Worm (Caenorhabditis elegans) whole organism, late embryonic: ENCODE measurements around the gene nhr-216.

Experiments used
- C38D4.7 ChIP-seq: fragments of 200-800 bp; sonication (Bioruptor generic); optimal IDR thresholded peaks from 2 replicates; lab custom pipeline; 2018; ENCODE audit warnings: mild to moderate bottlenecking, missing genetic modification characterization, moderate library complexity, missing compliant biosample characterization
- F13H6.1 ChIP-seq: sonication (generic microtip); optimal IDR thresholded peaks from 2 replicates; lab custom pipeline; 2016; ENCODE audit warnings: missing genetic modification characterization, missing compliant biosample characterization
- K09A11.1 ChIP-seq: sonication (generic microtip); optimal IDR thresholded peaks from 2 replicates; lab custom pipeline; 2017; ENCODE audit warnings: antibody characterized with exemption, mild to moderate bottlenecking, missing genetic modification characterization, missing compliant biosample characterization; ENCODE audit not compliant: insufficient read depth
- T23F11.4 ChIP-seq: fragments of 200-800 bp; sonication (Bioruptor generic); optimal IDR thresholded peaks from 2 replicates; lab custom pipeline; 2018; ENCODE audit warnings: mild to moderate bottlenecking, missing genetic modification characterization, missing compliant biosample characterization
- Y22D7AL.16 ChIP-seq: sonication (generic microtip); optimal IDR thresholded peaks from 2 replicates; lab custom pipeline; 2016; ENCODE audit warnings: missing genetic modification characterization, missing compliant biosample characterization
- ceh-14 ChIP-seq: sonication (generic microtip); optimal IDR thresholded peaks from 2 replicates; lab custom pipeline; 2016; ENCODE audit warnings: missing genotype, missing genetic modification characterization, missing compliant biosample characterization
- ceh-19 ChIP-seq: fragments of 200-800 bp; sonication (Bioruptor generic); optimal IDR thresholded peaks from 2 replicates; lab custom pipeline; 2018; ENCODE audit warnings: mild to moderate bottlenecking, missing genetic modification characterization, missing compliant biosample characterization
- ceh-2 ChIP-seq: sonication (generic microtip); optimal IDR thresholded peaks from 2 replicates; lab custom pipeline; 2016; ENCODE audit warnings: missing genotype, missing genetic modification characterization, missing compliant biosample characterization
- ceh-22 ChIP-seq: sonication (generic microtip); optimal IDR thresholded peaks from 2 replicates; lab custom pipeline; 2017; ENCODE audit warnings: missing biosample characterization, missing genetic modification characterization
- ceh-24 ChIP-seq: sonication (generic microtip); optimal IDR thresholded peaks from 2 replicates; lab custom pipeline; 2016; ENCODE audit warnings: mild to moderate bottlenecking, missing genetic modification characterization, missing compliant biosample characterization
- ceh-30 ChIP-seq: fragments of 150-350 bp; optimal IDR thresholded peaks from 2 replicates; lab custom pipeline; 2014; ENCODE audit warnings: missing biosample characterization, missing genetic modification characterization
- ceh-45 ChIP-seq: fragments of 200-800 bp; sonication (Bioruptor generic); IDR thresholded peaks from 2 replicates; pipeline ENCODE4 v1.3.6; 2022; ENCODE audit warnings: missing genetic modification reagents, missing genetic modification characterization, missing compliant biosample characterization
- ceh-48 ChIP-seq: sonication (generic microtip); optimal IDR thresholded peaks from 2 replicates; lab custom pipeline; 2016; ENCODE audit warnings: missing genetic modification characterization, inconsistent platforms, missing compliant biosample characterization
- ceh-9 ChIP-seq: sonication (generic microtip); optimal IDR thresholded peaks from 2 replicates; lab custom pipeline; 2016; ENCODE audit warnings: mild to moderate bottlenecking, missing genetic modification characterization, inconsistent platforms, missing compliant biosample characterization
- che-1 ChIP-seq: sonication (generic microtip); optimal IDR thresholded peaks from 2 replicates; lab custom pipeline; 2016; ENCODE audit warnings: mild to moderate bottlenecking, missing genetic modification characterization, missing compliant biosample characterization
- dmd-4 ChIP-seq: sonication (generic microtip); optimal IDR thresholded peaks from 2 replicates; lab custom pipeline; 2016; ENCODE audit warnings: borderline replicate concordance, missing genetic modification characterization, missing compliant biosample characterization
- elt-2 ChIP-seq: sonication (generic microtip); optimal IDR thresholded peaks from 2 replicates; lab custom pipeline; 2016; ENCODE audit warnings: missing genetic modification reagents, missing genetic modification characterization, missing compliant biosample characterization
- elt-4 ChIP-seq: sonication (generic microtip); optimal IDR thresholded peaks from 2 replicates; lab custom pipeline; 2016; ENCODE audit warnings: missing genetic modification characterization, missing compliant biosample characterization
- ets-4 ChIP-seq: sonication (generic microtip); optimal IDR thresholded peaks from 2 replicates; lab custom pipeline; 2016; ENCODE audit warnings: missing genetic modification characterization, missing compliant biosample characterization
- fax-1 ChIP-seq: sonication (generic microtip); optimal IDR thresholded peaks from 2 replicates; lab custom pipeline; 2016; ENCODE audit warnings: missing genotype, missing genetic modification characterization, missing compliant biosample characterization
- fkh-6 ChIP-seq: sonication (generic microtip); optimal IDR thresholded peaks from 2 replicates; lab custom pipeline; 2016; ENCODE audit warnings: missing genetic modification characterization, missing compliant biosample characterization
- hlh-13 ChIP-seq: fragments of 200-800 bp; sonication (Bioruptor generic); optimal IDR thresholded peaks from 2 replicates; lab custom pipeline; 2018; ENCODE audit warnings: mild to moderate bottlenecking, missing genetic modification characterization, missing compliant biosample characterization
- hlh-15 ChIP-seq: sonication (generic microtip); optimal IDR thresholded peaks from 2 replicates; lab custom pipeline; 2016; ENCODE audit warnings: missing genetic modification characterization, missing compliant biosample characterization
- hlh-8 ChIP-seq: sonication (generic microtip); optimal IDR thresholded peaks from 2 replicates; lab custom pipeline; 2016; ENCODE audit warnings: missing genotype, missing genetic modification characterization, missing compliant biosample characterization
- mec-3 ChIP-seq: sonication (generic microtip); optimal IDR thresholded peaks from 2 replicates; lab custom pipeline; 2016; ENCODE audit warnings: borderline replicate concordance, missing genetic modification characterization, missing compliant biosample characterization
- nfya-1 ChIP-seq: sonication (generic microtip); optimal IDR thresholded peaks from 2 replicates; lab custom pipeline; 2017; ENCODE audit warnings: missing genetic modification characterization, mild to moderate bottlenecking, missing compliant biosample characterization, antibody characterized with exemption, moderate library complexity
- nhr-11 ChIP-seq: fragments of 150-350 bp; optimal IDR thresholded peaks from 2 replicates; lab custom pipeline; 2014; ENCODE audit warnings: missing biosample characterization, missing genetic modification characterization
- nhr-232 ChIP-seq: sonication (generic microtip); optimal IDR thresholded peaks from 2 replicates; lab custom pipeline; 2016; ENCODE audit warnings: missing genetic modification characterization, missing compliant biosample characterization
- npax-4 ChIP-seq: sonication (generic microtip); optimal IDR thresholded peaks from 2 replicates; lab custom pipeline; 2016; ENCODE audit warnings: missing genetic modification characterization, missing compliant biosample characterization
- pag-3 ChIP-seq: sonication (generic microtip); optimal IDR thresholded peaks from 2 replicates; lab custom pipeline; 2016; ENCODE audit warnings: missing compliant biosample characterization, missing genetic modification characterization, borderline replicate concordance
- pha-4 ChIP-seq: fragments of 150-350 bp; optimal IDR thresholded peaks from 2 replicates; lab custom pipeline; 2018; ENCODE audit warnings: missing biosample characterization, missing genetic modification reagents, missing genetic modification characterization
- pqm-1 ChIP-seq: sonication (generic microtip); optimal IDR thresholded peaks from 2 replicates; lab custom pipeline; 2016; ENCODE audit warnings: missing genetic modification characterization, missing compliant biosample characterization
- pros-1 ChIP-seq: fragments of 150-350 bp; optimal IDR thresholded peaks from 2 replicates; lab custom pipeline; 2014; ENCODE audit warnings: missing biosample characterization, missing genetic modification reagents, missing genetic modification characterization
- rnt-1 ChIP-seq: sonication (generic microtip); optimal IDR thresholded peaks from 2 replicates; lab custom pipeline; 2016; ENCODE audit warnings: missing genetic modification characterization, missing compliant biosample characterization
- sdc-2 ChIP-seq: sonication (generic microtip); optimal IDR thresholded peaks from 2 replicates; lab custom pipeline; 2016; ENCODE audit warnings: missing genotype, missing genetic modification characterization, missing compliant biosample characterization
- sox-4 ChIP-seq: sonication (generic microtip); optimal IDR thresholded peaks from 2 replicates; lab custom pipeline; 2017; ENCODE audit warnings: mild to moderate bottlenecking, missing genetic modification characterization, inconsistent platforms, missing compliant biosample characterization
- unc-3 ChIP-seq, 2 experiments: fragments of 200-800 bp in 1 of 2; sonication (Bioruptor generic) in 1 of 2; sonication (generic microtip) in 1 of 2; conservative IDR thresholded peaks in 1 of 2; optimal IDR thresholded peaks in 1 of 2; 2 replicates each; pipeline versions ENCODE4 v1.3.6 to Lab custom; 2016 to 2022; ENCODE audit warnings: missing compliant biosample characterization in 2 of 2, missing genetic modification characterization in 2 of 2, missing genetic modification reagents in 1 of 2
- unc-55 ChIP-seq: sonication (generic microtip); optimal IDR thresholded peaks from 2 replicates; lab custom pipeline; 2017; ENCODE audit warnings: missing biosample characterization, missing genetic modification reagents, missing genetic modification characterization
- unc-86 ChIP-seq: sonication (generic microtip); optimal IDR thresholded peaks from 2 replicates; lab custom pipeline; 2016; ENCODE audit warnings: missing genetic modification characterization, missing compliant biosample characterization

nhr-216 gene

DNA sequence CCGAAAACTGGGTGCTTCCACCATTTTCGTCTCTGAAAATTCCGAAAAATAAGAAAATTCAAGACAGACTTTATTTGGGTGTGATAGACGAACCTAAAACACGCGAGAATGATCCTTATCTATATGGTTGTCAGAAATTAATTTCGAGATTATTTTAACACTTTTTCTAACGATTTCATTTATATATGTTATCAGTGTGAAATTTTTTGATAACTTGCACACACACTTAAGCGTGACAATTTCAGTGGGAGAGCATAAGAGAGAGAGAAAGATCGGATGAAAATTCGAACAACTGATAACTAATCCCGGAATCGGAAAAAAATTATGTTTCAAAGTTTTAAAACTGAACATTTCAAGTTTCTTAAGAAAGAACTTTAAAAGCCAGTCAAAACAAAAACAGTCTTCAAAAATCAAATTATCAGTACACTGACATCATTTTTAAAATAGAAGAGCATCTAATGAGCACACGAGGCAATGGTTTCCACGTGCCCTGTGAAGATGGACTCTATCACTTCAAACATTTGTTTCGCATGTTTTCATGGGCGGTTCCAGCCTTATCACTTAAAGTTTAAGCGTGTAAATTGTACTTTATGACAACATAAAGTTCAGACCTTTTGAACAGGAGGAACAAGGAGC is 34.4 kb upstream of the nhr-216 start, which contains the start of gene C35A11.4:
TSS of gene C35A11.4 (minus strand) at position 156 of the 636 bp plus-strand sequence.
- TF ChIP-seq elt-2: peak; percentile 43
- TF ChIP-seq ets-4 (tag; lab: Kevin White, UChicago): no peak

DNA sequence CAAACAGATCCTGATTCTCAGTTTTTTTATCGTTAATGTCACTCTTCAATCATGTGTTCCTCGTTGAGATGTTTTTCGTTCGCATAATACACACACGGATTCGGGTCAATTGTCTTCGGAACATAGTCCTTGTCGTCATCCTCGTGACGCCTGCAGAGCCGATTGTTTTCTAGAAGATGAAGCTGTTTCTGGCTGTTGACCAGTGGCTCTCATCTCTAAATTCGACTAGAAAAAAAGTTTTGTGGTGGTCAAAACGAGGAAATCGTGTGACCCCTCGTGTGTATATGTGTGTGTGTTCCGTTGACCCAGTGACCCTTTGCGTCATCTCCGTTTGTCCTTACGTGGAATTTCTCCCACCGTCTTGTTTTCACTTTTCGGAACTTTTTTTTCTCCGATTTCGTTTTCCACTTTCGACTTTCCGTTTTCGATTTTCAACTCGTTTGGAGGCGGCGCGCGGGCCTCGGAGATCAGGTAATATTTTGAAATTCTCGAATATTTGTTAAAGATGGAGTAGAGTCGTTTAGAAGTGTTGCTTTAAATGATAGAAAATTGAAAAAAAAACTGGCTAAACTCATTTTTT is 27.3 kb upstream of the nhr-216 start, which contains the start of gene C35A11.2:
TSS of gene C35A11.2 (plus strand) at position 386 of the 580 bp plus-strand sequence.
- TF ChIP-seq unc-55 (GFP tag; lab: Kevin White, UChicago): no peak
- no peak for TF ChIP-seq sox-4
- TF ChIP-seq pha-4 (tag; lab: Kevin White, UChicago): no peak
- TF ChIP-seq mec-3 (tag; lab: Kevin White, UChicago): no peak
- TF ChIP-seq elt-4 (tag; lab: Kevin White, UChicago): no peak
- TF ChIP-seq che-1: no peak
- TF ChIP-seq hlh-8 (tag; lab: Kevin White, UChicago): no peak
- no peak for TF ChIP-seq C38D4.7 (GFP tag; lab: Kevin White, UChicago)
- no peak for TF ChIP-seq F13H6.1
- TF ChIP-seq, all 69 proteins: peak for 0

ce11 chrV:5372118-5372517 is 13.4 kb upstream of the nhr-216 start, which contains the start of gene C35A11.3:
C35A11.3 (plus strand) TSS chrV:5372418.
- TF ChIP-seq C38D4.7 (GFP tag; lab: Kevin White, UChicago) (no peak), rnt-1 (tag; lab: Kevin White, UChicago) (no peak), pha-4 (tag; lab: Kevin White, UChicago) (no peak), T23F11.4 (GFP tag; lab: Kevin White, UChicago) (no peak), elt-2 (no peak), ceh-9 (tag; lab: Kevin White, UChicago) (no peak), nhr-232 (no peak), K09A11.1 (tag; lab: Kevin White, UChicago) (no peak), Y22D7AL.16 (tag; lab: Kevin White, UChicago) (no peak), sox-4 (no peak), ceh-48 (tag; lab: Kevin White, UChicago) (no peak), ceh-24 (no peak), fax-1 (tag; lab: Kevin White, UChicago) (no peak), npax-4 (no peak), ceh-2 (tag; lab: Kevin White, UChicago) (no peak), hlh-15 (tag; lab: Kevin White, UChicago) (no peak), hlh-13 (GFP tag; lab: Kevin White, UChicago) (no peak), sdc-2 (tag; lab: Kevin White, UChicago) (no peak), unc-86 (tag; lab: Kevin White, UChicago) (no peak)

DNA sequence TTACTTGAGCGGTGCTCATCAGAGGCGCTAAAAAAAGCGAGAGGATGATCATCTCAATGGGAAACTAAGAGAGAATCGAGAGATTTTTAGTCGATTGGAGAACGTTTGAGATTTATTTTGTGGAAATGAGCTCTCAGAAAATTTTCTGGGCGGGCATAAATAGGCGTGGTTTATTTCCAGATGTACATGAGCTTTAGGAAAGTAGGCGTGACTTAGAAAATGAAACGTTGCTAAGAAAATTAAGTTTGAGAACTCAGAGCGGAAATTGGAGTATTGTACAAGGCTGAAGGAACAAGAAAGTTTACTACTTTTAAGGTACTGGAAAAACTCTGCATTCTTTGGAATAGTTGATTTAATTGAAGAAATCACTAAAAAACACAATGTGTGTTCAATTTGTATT is 10.1 kb upstream of the nhr-216 start, which contains the start of gene T09D3.9:
TSS of gene T09D3.9 (minus strand) at position 101 of the 400 bp plus-strand sequence.
- TF ChIP-seq pqm-1 (tag; lab: Kevin White, UChicago) (no peak), ceh-22 (tag; lab: Kevin White, UChicago) (no peak), nfya-1 (tag; lab: Kevin White, UChicago) (no peak), hlh-15 (tag; lab: Kevin White, UChicago) (no peak), C38D4.7 (GFP tag; lab: Kevin White, UChicago) (no peak), fkh-6 (tag; lab: Kevin White, UChicago) (no peak), pag-3 (no peak), ceh-19 (GFP tag; lab: Kevin White, UChicago) (no peak), unc-3 (GFP tag; conservative IDR thresholded peaks at IDR 0.05; lab: Robert Waterston, UW) (no peak), unc-3 (tag; optimal IDR thresholded peaks at IDR 0.05; lab: Kevin White, UChicago) (no peak), ceh-30 (no peak), pros-1 (no peak), hlh-8 (tag; lab: Kevin White, UChicago) (no peak), ceh-24 (no peak), unc-86 (tag; lab: Kevin White, UChicago) (no peak), dmd-4 (tag; lab: Kevin White, UChicago) (no peak), che-1 (no peak), ceh-45 (GFP tag; lab: Robert Waterston, UW) (no peak), ceh-14 (tag; lab: Kevin White, UChicago) (no peak), pha-4 (tag; lab: Kevin White, UChicago) (no peak), nhr-11 (tag; lab: Kevin White, UChicago) (no peak)
